Fruit fly (Drosophila melanogaster) whole organism, embryonic: ENCODE measurements around the gene caz.

Experiments used
- Asciz ChIP-seq: fragments of 200-800 bp; sonication (Bioruptor generic); optimal IDR thresholded peaks from 2 replicates; lab custom pipeline; 2017; ENCODE audit warnings: missing biosample characterization, mild to moderate bottlenecking, missing genetic modification characterization, missing genetic modification reagents
- CG11093 ChIP-seq: fragments of 200-800 bp; sonication (Bioruptor generic); IDR thresholded peaks from 3 replicates; pipeline ENCODE4 v1.3.6; 2022; ENCODE audit warnings: missing biosample characterization, missing genetic modification characterization
- CG11398 ChIP-seq: fragments of 200-800 bp; sonication (Bioruptor generic); optimal IDR thresholded peaks from 2 replicates; lab custom pipeline; 2016; ENCODE audit warnings: missing biosample characterization, missing genetic modification characterization
- CG12219 ChIP-seq: fragments of 200-800 bp; sonication (Bioruptor generic); optimal IDR thresholded peaks from 3 replicates; lab custom pipeline; 2018; ENCODE audit warnings: missing biosample characterization, mild to moderate bottlenecking, missing genetic modification characterization
- CG1233 ChIP-seq: fragments of 200-800 bp; sonication (Bioruptor generic); optimal IDR thresholded peaks from 4 replicates; lab custom pipeline; 2018; ENCODE audit warnings: missing biosample characterization, mild to moderate bottlenecking, missing genetic modification characterization
- CG12659 ChIP-seq: fragments of 200-800 bp; sonication (Bioruptor generic); optimal IDR thresholded peaks from 3 replicates; lab custom pipeline; 2017; ENCODE audit warnings: mild to moderate bottlenecking, missing biosample characterization, missing genetic modification reagents, missing genetic modification characterization
- CG13894 ChIP-seq: fragments of 200-800 bp; sonication (Bioruptor generic); optimal IDR thresholded peaks from 3 replicates; lab custom pipeline; 2018; ENCODE audit warnings: missing biosample characterization, mild to moderate bottlenecking, missing genetic modification characterization, moderate library complexity
- CG15011 ChIP-seq: fragments of 200-800 bp; sonication (Bioruptor generic); optimal IDR thresholded peaks from 3 replicates; lab custom pipeline; 2018; ENCODE audit warnings: missing biosample characterization, mild to moderate bottlenecking, missing genetic modification characterization
- CG16863 ChIP-seq: fragments of 200-800 bp; sonication (Bioruptor generic); optimal IDR thresholded peaks from 3 replicates; lab custom pipeline; 2016; ENCODE audit warnings: missing biosample characterization, missing genetic modification characterization
- CG2120 ChIP-seq: fragments of 200-800 bp; sonication (Bioruptor generic); optimal IDR thresholded peaks from 3 replicates; lab custom pipeline; 2016; ENCODE audit warnings: missing biosample characterization, missing genetic modification characterization
- CG30403 ChIP-seq: fragments of 200-800 bp; sonication (Bioruptor generic); optimal IDR thresholded peaks from 3 replicates; lab custom pipeline; 2016; ENCODE audit warnings: missing biosample characterization, missing genetic modification characterization
- CG31224 ChIP-seq: fragments of 200-800 bp; sonication (Bioruptor generic); IDR thresholded peaks from 2 replicates; pipeline ENCODE4 v1.3.6; 2022; ENCODE audit warnings: missing biosample characterization, missing genetic modification characterization
- CG32767 ChIP-seq: fragments of 200-800 bp; sonication (Bioruptor generic); IDR thresholded peaks from 2 replicates; pipeline ENCODE4 v1.3.6; 2022; ENCODE audit warnings: missing biosample characterization, missing genetic modification characterization
- CG3281 ChIP-seq: fragments of 200-800 bp; sonication (Bioruptor generic); optimal IDR thresholded peaks from 3 replicates; lab custom pipeline; 2017; ENCODE audit warnings: missing biosample characterization, mild to moderate bottlenecking, missing genetic modification characterization
- CG4730 ChIP-seq: fragments of 200-800 bp; sonication (Bioruptor generic); IDR thresholded peaks from 2 replicates; pipeline ENCODE4 v1.3.6; 2022; ENCODE audit warnings: missing biosample characterization, missing genetic modification characterization
- CG6689 ChIP-seq: fragments of 200-800 bp; sonication (Bioruptor generic); IDR thresholded peaks from 2 replicates; pipeline ENCODE4 v1.3.6; 2022; ENCODE audit warnings: missing biosample characterization, missing genetic modification characterization
- CG7786 ChIP-seq: fragments of 200-800 bp; sonication (Bioruptor generic); optimal IDR thresholded peaks from 2 replicates; lab custom pipeline; 2016; ENCODE audit warnings: missing biosample characterization, missing genetic modification characterization
- CG8089 ChIP-seq: fragments of 200-800 bp; sonication (Bioruptor generic); optimal IDR thresholded peaks from 3 replicates; lab custom pipeline; 2016; ENCODE audit warnings: missing biosample characterization, missing genetic modification characterization
- CG8290 ChIP-seq, 3 experiments: fragments of 200-800 bp; sonication (Bioruptor generic); optimal IDR thresholded peaks; 2 replicates each; lab custom pipeline; 2016 to 2019; ENCODE audit warnings: missing biosample characterization in 3 of 3, missing genetic modification characterization in 3 of 3, mild to moderate bottlenecking in 2 of 3, moderate library complexity in 1 of 3
- CG8924 ChIP-seq: fragments of 200-800 bp; optimal IDR thresholded peaks from 3 replicates; lab custom pipeline; 2019; ENCODE audit warnings: missing biosample characterization, mild to moderate bottlenecking, missing genetic modification characterization, moderate library complexity
- D19B ChIP-seq: fragments of 200-800 bp; sonication (Bioruptor generic); optimal IDR thresholded peaks from 2 replicates; lab custom pipeline; 2017; ENCODE audit warnings: missing biosample characterization, mild to moderate bottlenecking, missing genetic modification characterization
- Dref ChIP-seq: fragments of 200-800 bp; sonication (Bioruptor generic); IDR thresholded peaks from 2 replicates; pipeline ENCODE4 v1.3.6; 2022; ENCODE audit warnings: missing biosample characterization, missing genetic modification characterization
- Hmx ChIP-seq: fragments of 200-800 bp; sonication (Bioruptor generic); optimal IDR thresholded peaks from 2 replicates; lab custom pipeline; 2016; ENCODE audit warnings: missing biosample characterization, missing genetic modification characterization
- Mes4 ChIP-seq: fragments of 200-800 bp; sonication (Bioruptor generic); optimal IDR thresholded peaks from 2 replicates; lab custom pipeline; 2016; ENCODE audit warnings: missing biosample characterization, missing genetic modification characterization
- NC2α ChIP-seq: fragments of 200-800 bp; sonication (Bioruptor generic); optimal IDR thresholded peaks from 2 replicates; lab custom pipeline; 2016; ENCODE audit warnings: missing biosample characterization, missing genetic modification characterization
- NC2β ChIP-seq: fragments of 200-800 bp; sonication (Bioruptor generic); optimal IDR thresholded peaks from 2 replicates; lab custom pipeline; 2016; ENCODE audit warnings: missing biosample characterization, missing genetic modification characterization
- NK7.1 ChIP-seq: fragments of 200-800 bp; sonication (Bioruptor generic); optimal IDR thresholded peaks from 3 replicates; lab custom pipeline; 2016; ENCODE audit warnings: missing biosample characterization, missing genetic modification characterization
- Oaz ChIP-seq: fragments of 200-800 bp; sonication (Bioruptor generic); IDR thresholded peaks from 2 replicates; pipeline ENCODE4 v1.3.6; 2022; ENCODE audit warnings: missing biosample characterization, missing genetic modification characterization
- Sin3A ChIP-seq: fragments of >200 bp; optimal IDR thresholded peaks from 2 replicates; lab custom pipeline; 2018
- Sry-δ ChIP-seq: fragments of 200-800 bp; sonication (Bioruptor generic); optimal IDR thresholded peaks from 2 replicates; lab custom pipeline; 2016; ENCODE audit warnings: missing biosample characterization, missing genetic modification characterization
- ash1 ChIP-seq: fragments of 200-800 bp; sonication (Bioruptor generic); optimal IDR thresholded peaks from 2 replicates; lab custom pipeline; 2018; ENCODE audit warnings: missing biosample characterization, mild to moderate bottlenecking, missing genetic modification characterization
- bcd ChIP-seq: fragments of 200-800 bp; sonication (Bioruptor generic); optimal IDR thresholded peaks from 2 replicates; lab custom pipeline; 2017; ENCODE audit warnings: missing biosample characterization, mild to moderate bottlenecking, missing genetic modification characterization
- br ChIP-seq: fragments of >200 bp; optimal IDR thresholded peaks from 2 replicates; lab custom pipeline; 2017
- cad ChIP-seq: fragments of >200 bp; optimal IDR thresholded peaks from 2 replicates; lab custom pipeline; 2017; ENCODE audit warnings: missing biosample characterization, missing genetic modification characterization
- crc ChIP-seq: fragments of 200-800 bp; sonication (Bioruptor generic); optimal IDR thresholded peaks from 2 replicates; lab custom pipeline; 2016; ENCODE audit warnings: missing biosample characterization, missing genetic modification characterization
- danr ChIP-seq: fragments of 200-800 bp; sonication (Bioruptor generic); IDR thresholded peaks from 2 replicates; pipeline ENCODE4 v1.3.6; 2022; ENCODE audit warnings: missing biosample characterization, missing genetic modification characterization
- dimm ChIP-seq: fragments of 200-800 bp; sonication (Bioruptor generic); IDR thresholded peaks from 2 replicates; pipeline ENCODE4 v1.3.6; 2022; ENCODE audit warnings: missing biosample characterization, missing genetic modification characterization
- esg ChIP-seq: fragments of 200-800 bp; sonication (Bioruptor generic); conservative IDR thresholded peaks from 2 replicates; pipeline ENCODE4 v1.3.6; 2022; ENCODE audit warnings: missing biosample characterization, missing genetic modification characterization
- fd64A ChIP-seq: fragments of 200-800 bp; sonication (Bioruptor generic); optimal IDR thresholded peaks from 3 replicates; lab custom pipeline; 2018; ENCODE audit warnings: missing biosample characterization, mild to moderate bottlenecking, missing genetic modification characterization
- hb ChIP-seq: fragments of 200-800 bp; sonication (Bioruptor generic); IDR thresholded peaks from 3 replicates; pipeline ENCODE4 v1.3.6; 2022; ENCODE audit warnings: missing biosample characterization, missing genetic modification characterization; ENCODE audit not compliant: partially characterized antibody
- jing ChIP-seq: fragments of 200-800 bp; sonication (Bioruptor generic); optimal IDR thresholded peaks from 2 replicates; lab custom pipeline; 2018; ENCODE audit warnings: missing biosample characterization, mild to moderate bottlenecking, missing genetic modification characterization
- jumu ChIP-seq: fragments of 200-800 bp; sonication (Bioruptor generic); optimal IDR thresholded peaks from 3 replicates; lab custom pipeline; 2016; ENCODE audit warnings: missing biosample characterization, missing genetic modification characterization
- klu ChIP-seq: fragments of 200-800 bp; sonication (Bioruptor generic); IDR thresholded peaks from 2 replicates; pipeline ENCODE4 v1.3.6; 2022; ENCODE audit warnings: missing biosample characterization, missing genetic modification characterization
- luna ChIP-seq: fragments of 200-800 bp; sonication (Bioruptor generic); optimal IDR thresholded peaks from 2 replicates; lab custom pipeline; 2016; ENCODE audit warnings: missing biosample characterization, missing genetic modification characterization
- p53 ChIP-seq: fragments of 200-800 bp; sonication (Bioruptor generic); optimal IDR thresholded peaks from 2 replicates; lab custom pipeline; 2016; ENCODE audit warnings: missing biosample characterization, missing genetic modification characterization
- run ChIP-seq: fragments of 200-800 bp; sonication (Bioruptor generic); optimal IDR thresholded peaks from 3 replicates; lab custom pipeline; 2018; ENCODE audit warnings: missing biosample characterization, mild to moderate bottlenecking, missing genetic modification characterization
- slbo ChIP-seq: fragments of 200-800 bp; sonication (Bioruptor generic); IDR thresholded peaks from 2 replicates; pipeline ENCODE4 v1.3.6; 2022; ENCODE audit warnings: missing biosample characterization, missing genetic modification characterization
- so ChIP-seq: fragments of 200-800 bp; sonication (Bioruptor generic); IDR thresholded peaks from 3 replicates; pipeline ENCODE4 v1.3.6; 2022; ENCODE audit warnings: missing biosample characterization, missing genetic modification characterization
- sr ChIP-seq: fragments of 200-800 bp; sonication (Bioruptor generic); IDR thresholded peaks from 3 replicates; pipeline ENCODE4 v1.3.6; 2022; ENCODE audit warnings: missing biosample characterization, missing genetic modification characterization
- stwl ChIP-seq: fragments of 200-800 bp; sonication (Bioruptor generic); optimal IDR thresholded peaks from 3 replicates; lab custom pipeline; 2018; ENCODE audit warnings: missing biosample characterization, mild to moderate bottlenecking, missing genetic modification characterization, moderate library complexity
- trem ChIP-seq: fragments of 200-800 bp; optimal IDR thresholded peaks from 3 replicates; lab custom pipeline; 2019; ENCODE audit warnings: missing biosample characterization, mild to moderate bottlenecking, missing genetic modification characterization, moderate library complexity
- trh ChIP-seq: fragments of 200-800 bp; sonication (Bioruptor generic); optimal IDR thresholded peaks from 2 replicates; lab custom pipeline; 2016; ENCODE audit warnings: missing biosample characterization, missing genetic modification characterization
- yki ChIP-seq: fragments of >200 bp; optimal IDR thresholded peaks from 3 replicates; lab custom pipeline; 2018

The caz gene

dm6 chrX:16263415-16263814 is 25.2 kb upstream of the caz start (continued):
- peak; percentile 66 for TF ChIP-seq run (tag; lab: Kevin White, UChicago)
- no peak for TF ChIP-seq dimm (GFP tag; lab: Robert Waterston, UW)
- TF ChIP-seq esg, result peak; percentile 77
- TF ChIP-seq NK7.1, result peak; percentile 1
- TF ChIP-seq bcd (GFP tag; lab: Kevin White, UChicago), result peak; percentile 68
- peak; percentile 72 for TF ChIP-seq CG1233 (GFP tag; lab: Kevin White, UChicago)
- no peak for TF ChIP-seq crc (GFP tag; lab: Kevin White, UChicago)
- peak; percentile 67; the same call in 1 of the 2 replicates for TF ChIP-seq CG32767 (GFP tag; lab: Robert Waterston, UW)
- TF ChIP-seq p53 (GFP tag; lab: Kevin White, UChicago), result no peak
- no peak for TF ChIP-seq cad (GFP tag; lab: Kevin White, UChicago)
- no peak for TF ChIP-seq Sin3A (lab: Kevin White, UChicago)
- TF ChIP-seq CG16863, result peak; percentile 30
- no peak for TF ChIP-seq hb (GFP tag; lab: Robert Waterston, UW)
- TF ChIP-seq ash1 (GFP tag; lab: Kevin White, UChicago), result no peak
- no peak for TF ChIP-seq trh (GFP tag; lab: Kevin White, UChicago)
- TF ChIP-seq CG15011, result peak; percentile 40
- no peak for TF ChIP-seq yki
- no peak for TF ChIP-seq CG31224 (GFP tag; lab: Robert Waterston, UW)
- 0 out of 3 replicates have a peak, but pooled peaks have one; percentile 28 for TF ChIP-seq sr (GFP tag; lab: Robert Waterston, UW)
- peak; percentile 59 for TF ChIP-seq Oaz (GFP tag; lab: Robert Waterston, UW)
- peak; percentile 70; the same call in 1 of the 3 replicates for TF ChIP-seq so
- TF ChIP-seq CG6689, result peak; percentile 81
- TF ChIP-seq CG8924 (tag; lab: Kevin White, UChicago), result peak; percentile 83
- peak; percentile 65 for TF ChIP-seq CG12659 (GFP tag; lab: Kevin White, UChicago)
- TF ChIP-seq CG30403, result peak; percentile 68
- TF ChIP-seq Sry-δ (GFP tag; lab: Kevin White, UChicago), result peak; percentile 15
- peak; percentile 24 for TF ChIP-seq CG7786 (GFP tag; lab: Kevin White, UChicago)
- TF ChIP-seq klu (GFP tag; lab: Robert Waterston, UW), result peak; percentile 66
- peak; percentile 61 for TF ChIP-seq CG4730 (GFP tag; lab: Robert Waterston, UW)
- TF ChIP-seq CG13894 (tag; lab: Kevin White, UChicago), result peak; percentile 79
- TF ChIP-seq CG11093 (GFP tag; lab: Robert Waterston, UW), result peak; percentile 62; the same call in 1 of the 3 replicates
- no peak for TF ChIP-seq br (lab: Kevin White, UChicago)
- TF ChIP-seq Asciz, result peak; percentile 67
- peak; percentile 72 for TF ChIP-seq CG3281 (GFP tag; lab: Kevin White, UChicago)
- TF ChIP-seq NC2β (GFP tag; lab: Kevin White, UChicago), result peak; percentile 42
- peak; percentile 77 for TF ChIP-seq slbo
- TF ChIP-seq Hmx (GFP tag; lab: Kevin White, UChicago), result no peak
- peak; percentile 26 for TF ChIP-seq luna
- peak; percentile 18 for TF ChIP-seq Mes4 (GFP tag; lab: Kevin White, UChicago)
- TF ChIP-seq CG8290 (GFP tag; optimal IDR thresholded peaks at IDR 0.05; lab: Kevin White, UChicago), result peak; percentile 75
- TF ChIP-seq CG8290 (tag; optimal IDR thresholded peaks at IDR 0.05; lab: Kevin White, UChicago), result peak in 1 of 2 experiments; percentile 86
- TF ChIP-seq CG12219 (GFP tag; lab: Kevin White, UChicago), result peak; percentile 78
- TF ChIP-seq stwl (tag; lab: Kevin White, UChicago), result no peak
- no peak for TF ChIP-seq NC2α
- peak; percentile 25 for TF ChIP-seq D19B (GFP tag; lab: Kevin White, UChicago)
- TF ChIP-seq jing (GFP tag; lab: Kevin White, UChicago), result peak; percentile 68
- TF ChIP-seq CG11398 (GFP tag; lab: Kevin White, UChicago), result no peak
- TF ChIP-seq fd64A (GFP tag; lab: Kevin White, UChicago), result peak; percentile 53
- TF ChIP-seq CG2120 (GFP tag; lab: Kevin White, UChicago), result peak; percentile 73
- peak; percentile 69 for TF ChIP-seq trem (tag; lab: Kevin White, UChicago)
- TF ChIP-seq jumu, result peak; percentile 41
- TF ChIP-seq CG8089 (GFP tag; lab: Kevin White, UChicago), result peak; percentile 45
- peak; percentile 39; the same call in 1 of the 2 replicates for TF ChIP-seq danr (GFP tag; lab: Robert Waterston, UW)
- TF ChIP-seq Dref (GFP tag; lab: Robert Waterston, UW), result no peak
